Worm (Caenorhabditis elegans): Measurements from ENCODE around the gene clec-36.

The clec-36 gene

DNA sequence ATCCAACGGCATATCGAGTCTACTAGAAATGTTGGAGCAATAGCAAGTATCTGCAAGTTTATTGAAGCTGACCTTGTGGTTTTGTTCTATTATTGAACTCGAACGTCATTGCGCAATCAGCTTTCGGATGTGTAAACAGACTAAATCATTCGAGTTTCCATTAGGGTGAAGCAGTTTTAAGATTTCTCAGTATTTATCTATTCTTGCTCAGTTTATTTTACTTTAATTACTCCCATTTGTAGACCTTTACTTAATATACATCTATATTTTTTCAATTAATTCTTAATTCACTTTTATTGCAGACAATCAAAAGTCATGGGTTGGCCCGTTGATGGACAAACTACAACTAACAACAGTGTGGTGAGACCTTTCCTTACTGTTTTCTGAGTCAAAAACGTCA, 32.3 kb upstream of the clec-36 start, which contains the start of gene F09C6.14:
Gene F09C6.14 (plus strand): TSS at position 301 of the 400 bp plus-strand sequence.
- TF ChIP-seq pag-3 (tag; optimal IDR thresholded peaks at IDR 0.05; ENCODE audit: borderline replicate concordance, insufficient read depth) = no peak
- TF ChIP-seq dpl-1 (GFP tag; optimal IDR thresholded peaks at IDR 0.05) = no peak
- TF ChIP-seq efl-1 (optimal IDR thresholded peaks at IDR 0.05) = no peak
- no peak for TF ChIP-seq efl-1 (GFP tag; optimal IDR thresholded peaks at IDR 0.05 in 1 of 2)
- no peak for TF ChIP-seq ceh-82 (tag; optimal IDR thresholded peaks at IDR 0.05)
- TF ChIP-seq mdl-1 (tag; optimal IDR thresholded peaks at IDR 0.05) = no peak
- TF ChIP-seq C04F5.9 (tag; optimal IDR thresholded peaks at IDR 0.05) = no peak

ce11 chrV:16880054-16880453, 31.7 kb upstream of the clec-36 start, which contains the start of gene F09C6.3:
Gene F09C6.3, minus strand, starts transcription at chrV:16880154.
- TF ChIP-seq tbx-2 (tag; optimal IDR thresholded peaks at IDR 0.05) (no peak), lin-35 (GFP tag; optimal IDR thresholded peaks at IDR 0.05) (no peak), jun-1 (tag; optimal IDR thresholded peaks at IDR 0.05) (no peak), nhr-85 (tag) (no peak), ztf-11 (tag; optimal IDR thresholded peaks at IDR 0.05) (no peak), lsy-2 (tag; optimal IDR thresholded peaks at IDR 0.05) (no peak), unc-62 (GFP tag; optimal IDR thresholded peaks at IDR 0.05) (no peak), egl-13 (tag; optimal IDR thresholded peaks at IDR 0.05) (no peak), ceh-90 (tag; optimal IDR thresholded peaks at IDR 0.05) (no peak), nhr-76 (tag; optimal IDR thresholded peaks at IDR 0.05) (no peak)

ce11 chrV:16879532-16879931, 31.1 kb upstream of the clec-36 start:
- TF ChIP-seq fos-1 (tag; optimal IDR thresholded peaks at IDR 0.05) = no peak
- TF ChIP-seq sup-37 (GFP tag; optimal IDR thresholded peaks at IDR 0.05) = no peak
- TF ChIP-seq snpc-4 (tag; optimal IDR thresholded peaks at IDR 0.05) = no peak

ce11 chrV:16874966-16875365, 26.6 kb upstream of the clec-36 start, which contains the start of gene F49A5.10:
Gene F49A5.10, plus strand, starts transcription at chrV:16875266.
- TF ChIP-seq tbx-2 (tag; optimal IDR thresholded peaks at IDR 0.05) (no peak), lin-35 (GFP tag; optimal IDR thresholded peaks at IDR 0.05) (no peak), grh-1 (GFP tag; IDR thresholded peaks at IDR 0.05) (no peak), ceh-90 (tag; optimal IDR thresholded peaks at IDR 0.05) (no peak), alr-1 (tag; optimal IDR thresholded peaks at IDR 0.05; ENCODE audit: borderline replicate concordance) (no peak), efl-1 (optimal IDR thresholded peaks at IDR 0.05) (no peak), efl-1 (GFP tag; optimal IDR thresholded peaks at IDR 0.05 in 1 of 2) (no peak), snpc-4 (tag; optimal IDR thresholded peaks at IDR 0.05) (no peak), unc-30 (tag; optimal IDR thresholded peaks at IDR 0.05) (no peak), C34B4.2 (tag; optimal IDR thresholded peaks at IDR 0.05) (no peak)

DNA sequence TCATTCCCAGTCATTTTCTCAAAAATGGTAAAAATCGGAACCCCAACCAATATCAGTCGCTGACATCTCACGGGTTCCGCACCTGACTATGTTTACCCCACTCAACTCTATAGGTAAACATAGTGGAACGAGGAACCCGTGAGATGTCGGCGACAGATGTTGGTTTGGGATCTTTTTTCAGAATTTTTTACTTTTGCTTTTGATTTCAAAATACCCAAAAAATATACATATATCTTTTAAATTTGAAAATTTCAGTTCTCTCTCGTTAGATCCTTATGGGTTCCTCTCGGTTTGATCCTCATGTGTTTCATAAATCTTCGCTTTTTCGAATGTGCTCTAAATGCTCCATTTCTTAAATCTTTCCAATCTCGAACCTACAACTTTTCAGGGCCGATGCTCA, 25.2 kb upstream of the clec-36 start, which contains the start of gene srw-23:
Gene srw-23 (plus strand): TSS at position 301 of the 400 bp plus-strand sequence.
- no peak for TF ChIP-seq efl-1 (optimal IDR thresholded peaks at IDR 0.05)
- peak in 1 of 2 experiments; percentile 30 for TF ChIP-seq efl-1 (GFP tag; optimal IDR thresholded peaks at IDR 0.05 in 1 of 2)
- no peak for TF ChIP-seq xbp-1 (tag; optimal IDR thresholded peaks at IDR 0.05)

ce11 chrV:16871387-16871786, 23.0 kb upstream of the clec-36 start, which contains the start of gene thn-4:
Gene thn-4, minus strand, starts transcription at chrV:16871487.
- no peak for TF ChIP-seq efl-1 (optimal IDR thresholded peaks at IDR 0.05)
- TF ChIP-seq efl-1 (GFP tag; optimal IDR thresholded peaks at IDR 0.05 in 1 of 2) = peak in 1 of 2 experiments; percentile 24
- TF ChIP-seq lin-39 (tag; optimal IDR thresholded peaks at IDR 0.05) = no peak
- TF ChIP-seq blmp-1 (tag; optimal IDR thresholded peaks at IDR 0.05) = no peak

ce11 chrV:16869740-16870139, 21.3 kb upstream of the clec-36 start, which contains the start of gene clec-33:
Gene clec-33, minus strand, starts transcription at chrV:16869840.
- TF ChIP-seq nhr-85 (tag) = no peak
- no peak for TF ChIP-seq dsc-1 (tag; optimal IDR thresholded peaks at IDR 0.05)
- TF ChIP-seq ceh-90 (tag; optimal IDR thresholded peaks at IDR 0.05) = no peak
- TF ChIP-seq aha-1 (tag; optimal IDR thresholded peaks at IDR 0.05) = no peak
- no peak for TF ChIP-seq nhr-76 (tag; optimal IDR thresholded peaks at IDR 0.05)
- no peak for TF ChIP-seq zip-4 (GFP tag; optimal IDR thresholded peaks at IDR 0.05)
- TF ChIP-seq sptf-1 (tag; optimal IDR thresholded peaks at IDR 0.05) = no peak
- TF ChIP-seq unc-86 (tag; optimal IDR thresholded peaks at IDR 0.05) = no peak
- no peak for TF ChIP-seq F16B12.6 (tag; optimal IDR thresholded peaks at IDR 0.05)
- no peak for TF ChIP-seq lir-3 (tag; optimal IDR thresholded peaks at IDR 0.05; ENCODE audit: poor library complexity)
- TF ChIP-seq lsy-2 (tag; optimal IDR thresholded peaks at IDR 0.05) = no peak
- TF ChIP-seq pag-3 (tag; optimal IDR thresholded peaks at IDR 0.05; ENCODE audit: borderline replicate concordance, insufficient read depth) = no peak
- TF ChIP-seq C34B4.2 (tag; optimal IDR thresholded peaks at IDR 0.05) = no peak
- no peak for TF ChIP-seq ama-1 (optimal IDR thresholded peaks at IDR 0.05)
